Worm (Caenorhabditis elegans) whole organism, late embryonic: ENCODE results near the gene hacl-1.

Experiments used
- C08G9.2 ChIP-seq: sonication (generic microtip); optimal IDR thresholded peaks from 2 replicates; lab custom pipeline; 2016; ENCODE audit warnings: mild to moderate bottlenecking, missing genetic modification characterization, moderate library complexity, missing compliant biosample characterization
- F13H6.1 ChIP-seq: sonication (generic microtip); optimal IDR thresholded peaks from 2 replicates; lab custom pipeline; 2016; ENCODE audit warnings: missing genetic modification characterization, missing compliant biosample characterization
- K09A11.1 ChIP-seq: sonication (generic microtip); optimal IDR thresholded peaks from 2 replicates; lab custom pipeline; 2017; ENCODE audit warnings: antibody characterized with exemption, mild to moderate bottlenecking, missing genetic modification characterization, missing compliant biosample characterization; ENCODE audit not compliant: insufficient read depth
- T23F11.4 ChIP-seq: fragments of 200-800 bp; sonication (Bioruptor generic); optimal IDR thresholded peaks from 2 replicates; lab custom pipeline; 2018; ENCODE audit warnings: mild to moderate bottlenecking, missing genetic modification characterization, missing compliant biosample characterization
- Y22D7AL.16 ChIP-seq: sonication (generic microtip); optimal IDR thresholded peaks from 2 replicates; lab custom pipeline; 2016; ENCODE audit warnings: missing genetic modification characterization, missing compliant biosample characterization
- ahr-1 ChIP-seq: sonication (generic microtip); optimal IDR thresholded peaks from 2 replicates; lab custom pipeline; 2016; ENCODE audit warnings: missing genetic modification characterization, missing compliant biosample characterization
- ama-1 ChIP-seq: fragments of 150-350 bp; optimal IDR thresholded peaks from 2 replicates; lab custom pipeline; 2014
- ceh-18 ChIP-seq: sonication (generic microtip); optimal IDR thresholded peaks from 2 replicates; lab custom pipeline; 2016; ENCODE audit warnings: missing genetic modification characterization, missing compliant biosample characterization
- ceh-19 ChIP-seq: fragments of 200-800 bp; sonication (Bioruptor generic); optimal IDR thresholded peaks from 2 replicates; lab custom pipeline; 2018; ENCODE audit warnings: mild to moderate bottlenecking, missing genetic modification characterization, missing compliant biosample characterization
- ceh-34 ChIP-seq: sonication (generic microtip); optimal IDR thresholded peaks from 2 replicates; lab custom pipeline; 2016; ENCODE audit warnings: mild to moderate bottlenecking, missing genetic modification characterization, missing compliant biosample characterization
- ceh-45 ChIP-seq: fragments of 200-800 bp; sonication (Bioruptor generic); IDR thresholded peaks from 2 replicates; pipeline ENCODE4 v1.3.6; 2022; ENCODE audit warnings: missing genetic modification reagents, missing genetic modification characterization, missing compliant biosample characterization
- ceh-6 ChIP-seq: fragments of 200-800 bp; sonication (Bioruptor generic); optimal IDR thresholded peaks from 2 replicates; lab custom pipeline; 2018; ENCODE audit warnings: mild to moderate bottlenecking, missing genetic modification characterization, missing compliant biosample characterization
- ceh-9 ChIP-seq: sonication (generic microtip); optimal IDR thresholded peaks from 2 replicates; lab custom pipeline; 2016; ENCODE audit warnings: mild to moderate bottlenecking, missing genetic modification characterization, inconsistent platforms, missing compliant biosample characterization
- che-1 ChIP-seq: sonication (generic microtip); optimal IDR thresholded peaks from 2 replicates; lab custom pipeline; 2016; ENCODE audit warnings: mild to moderate bottlenecking, missing genetic modification characterization, missing compliant biosample characterization
- dmd-4 ChIP-seq: sonication (generic microtip); optimal IDR thresholded peaks from 2 replicates; lab custom pipeline; 2016; ENCODE audit warnings: borderline replicate concordance, missing genetic modification characterization, missing compliant biosample characterization
- dve-1 ChIP-seq: sonication (generic microtip); optimal IDR thresholded peaks from 2 replicates; lab custom pipeline; 2017; ENCODE audit warnings: antibody characterized with exemption, mild to moderate bottlenecking, missing genetic modification characterization, missing compliant biosample characterization
- elt-2 ChIP-seq: sonication (generic microtip); optimal IDR thresholded peaks from 2 replicates; lab custom pipeline; 2016; ENCODE audit warnings: missing genetic modification reagents, missing genetic modification characterization, missing compliant biosample characterization
- elt-4 ChIP-seq: sonication (generic microtip); optimal IDR thresholded peaks from 2 replicates; lab custom pipeline; 2016; ENCODE audit warnings: missing genetic modification characterization, missing compliant biosample characterization
- ets-4 ChIP-seq: sonication (generic microtip); optimal IDR thresholded peaks from 2 replicates; lab custom pipeline; 2016; ENCODE audit warnings: missing genetic modification characterization, missing compliant biosample characterization
- eyg-1 ChIP-seq: sonication (generic microtip); optimal IDR thresholded peaks from 2 replicates; lab custom pipeline; 2016; ENCODE audit warnings: missing genotype, missing genetic modification characterization, missing compliant biosample characterization
- fax-1 ChIP-seq: sonication (generic microtip); optimal IDR thresholded peaks from 2 replicates; lab custom pipeline; 2016; ENCODE audit warnings: missing genotype, missing genetic modification characterization, missing compliant biosample characterization
- fkh-10 ChIP-seq: fragments of 150-350 bp; optimal IDR thresholded peaks from 2 replicates; lab custom pipeline; 2014; ENCODE audit warnings: missing biosample characterization, missing genetic modification reagents, missing genetic modification characterization
- fkh-6 ChIP-seq: sonication (generic microtip); optimal IDR thresholded peaks from 2 replicates; lab custom pipeline; 2016; ENCODE audit warnings: missing genetic modification characterization, missing compliant biosample characterization
- gmeb-2 ChIP-seq: sonication (generic microtip); optimal IDR thresholded peaks from 2 replicates; lab custom pipeline; 2016; ENCODE audit warnings: missing genetic modification characterization, inconsistent platforms, missing compliant biosample characterization
- hlh-13 ChIP-seq: fragments of 200-800 bp; sonication (Bioruptor generic); optimal IDR thresholded peaks from 2 replicates; lab custom pipeline; 2018; ENCODE audit warnings: mild to moderate bottlenecking, missing genetic modification characterization, missing compliant biosample characterization
- hlh-6 ChIP-seq: sonication (generic microtip); optimal IDR thresholded peaks from 2 replicates; lab custom pipeline; 2016; ENCODE audit warnings: missing genotype, missing genetic modification characterization, missing compliant biosample characterization
- hlh-8 ChIP-seq: sonication (generic microtip); optimal IDR thresholded peaks from 2 replicates; lab custom pipeline; 2016; ENCODE audit warnings: missing genotype, missing genetic modification characterization, missing compliant biosample characterization
- lim-6 ChIP-seq: sonication (generic microtip); optimal IDR thresholded peaks from 2 replicates; lab custom pipeline; 2016; ENCODE audit warnings: missing genetic modification characterization, missing compliant biosample characterization
- lin-11 ChIP-seq: fragments of 200-800 bp; sonication (Bioruptor generic); optimal IDR thresholded peaks from 2 replicates; lab custom pipeline; 2018; ENCODE audit warnings: mild to moderate bottlenecking, missing genetic modification characterization, missing compliant biosample characterization
- mec-3 ChIP-seq: sonication (generic microtip); optimal IDR thresholded peaks from 2 replicates; lab custom pipeline; 2016; ENCODE audit warnings: borderline replicate concordance, missing genetic modification characterization, missing compliant biosample characterization
- nhr-11 ChIP-seq: fragments of 150-350 bp; optimal IDR thresholded peaks from 2 replicates; lab custom pipeline; 2014; ENCODE audit warnings: missing biosample characterization, missing genetic modification characterization
- nhr-232 ChIP-seq: sonication (generic microtip); optimal IDR thresholded peaks from 2 replicates; lab custom pipeline; 2016; ENCODE audit warnings: missing genetic modification characterization, missing compliant biosample characterization
- npax-4 ChIP-seq: sonication (generic microtip); optimal IDR thresholded peaks from 2 replicates; lab custom pipeline; 2016; ENCODE audit warnings: missing genetic modification characterization, missing compliant biosample characterization
- pat-9 ChIP-seq: fragments of 200-800 bp; sonication (Bioruptor generic); optimal IDR thresholded peaks from 2 replicates; lab custom pipeline; 2018; ENCODE audit warnings: mild to moderate bottlenecking, missing genetic modification characterization, moderate library complexity, missing compliant biosample characterization
- pha-2 ChIP-seq: sonication (generic microtip); optimal IDR thresholded peaks from 2 replicates; lab custom pipeline; 2017; ENCODE audit warnings: mild to moderate bottlenecking, missing genetic modification characterization, missing compliant biosample characterization
- pha-4 ChIP-seq: fragments of 150-350 bp; optimal IDR thresholded peaks from 2 replicates; lab custom pipeline; 2018; ENCODE audit warnings: missing biosample characterization, missing genetic modification reagents, missing genetic modification characterization
- pqm-1 ChIP-seq: sonication (generic microtip); optimal IDR thresholded peaks from 2 replicates; lab custom pipeline; 2016; ENCODE audit warnings: missing genetic modification characterization, missing compliant biosample characterization
- sdc-2 ChIP-seq: sonication (generic microtip); optimal IDR thresholded peaks from 2 replicates; lab custom pipeline; 2016; ENCODE audit warnings: missing genotype, missing genetic modification characterization, missing compliant biosample characterization
- sox-2 ChIP-seq: fragments of 200-800 bp; sonication (Bioruptor generic); IDR thresholded peaks from 2 replicates; pipeline ENCODE4 v1.3.6; 2022; ENCODE audit warnings: missing genetic modification reagents, missing genetic modification characterization, missing compliant biosample characterization
- sox-4 ChIP-seq: sonication (generic microtip); optimal IDR thresholded peaks from 2 replicates; lab custom pipeline; 2017; ENCODE audit warnings: mild to moderate bottlenecking, missing genetic modification characterization, inconsistent platforms, missing compliant biosample characterization
- syd-9 ChIP-seq: sonication (generic microtip); optimal IDR thresholded peaks from 2 replicates; lab custom pipeline; 2016; ENCODE audit warnings: mild to moderate bottlenecking, missing genetic modification characterization, moderate library complexity, missing compliant biosample characterization
- tbx-2 ChIP-seq: sonication (generic microtip); optimal IDR thresholded peaks from 2 replicates; lab custom pipeline; 2016; ENCODE audit warnings: missing genetic modification characterization, missing compliant biosample characterization
- tbx-7 ChIP-seq: sonication (generic microtip); optimal IDR thresholded peaks from 2 replicates; lab custom pipeline; 2016; ENCODE audit warnings: missing genotype, missing genetic modification characterization, missing compliant biosample characterization
- ttx-3 ChIP-seq: sonication (generic microtip); optimal IDR thresholded peaks from 2 replicates; lab custom pipeline; 2016; ENCODE audit warnings: missing genetic modification reagents, missing genetic modification characterization, missing compliant biosample characterization
- unc-3 ChIP-seq, 2 experiments: fragments of 200-800 bp in 1 of 2; sonication (Bioruptor generic) in 1 of 2; sonication (generic microtip) in 1 of 2; conservative IDR thresholded peaks in 1 of 2; optimal IDR thresholded peaks in 1 of 2; 2 replicates each; pipeline versions ENCODE4 v1.3.6 to Lab custom; 2016 to 2022; ENCODE audit warnings: missing compliant biosample characterization in 2 of 2, missing genetic modification characterization in 2 of 2, missing genetic modification reagents in 1 of 2
- unc-55 ChIP-seq: sonication (generic microtip); optimal IDR thresholded peaks from 2 replicates; lab custom pipeline; 2017; ENCODE audit warnings: missing biosample characterization, missing genetic modification reagents, missing genetic modification characterization
- unc-86 ChIP-seq: sonication (generic microtip); optimal IDR thresholded peaks from 2 replicates; lab custom pipeline; 2016; ENCODE audit warnings: missing genetic modification characterization, missing compliant biosample characterization

The hacl-1 gene

ce11 chrII:11486698-11487234 lies 6.0 kb downstream of the hacl-1 start, which contains the start of gene ttr-18:
TSS of gene ttr-18 (minus strand) at chrII:11486748.
- TF ChIP-seq elt-4: no peak
- TF ChIP-seq lin-11 (tag; lab: Kevin White, UChicago): no peak
- no peak for TF ChIP-seq fkh-6 (tag; lab: Kevin White, UChicago)
- TF ChIP-seq ets-4: no peak
- no peak for TF ChIP-seq pat-9 (tag; lab: Kevin White, UChicago)
- no peak for TF ChIP-seq ahr-1 (tag; lab: Kevin White, UChicago)
- no peak for TF ChIP-seq tbx-2
- no peak for TF ChIP-seq F13H6.1 (tag; lab: Kevin White, UChicago)

ce11 chrII:11485200-11485599 lies 7.6 kb downstream of the hacl-1 start, which contains the start of gene twk-5:
TSS of gene twk-5 (minus strand) at chrII:11485300.
- TF ChIP-seq tbx-2: no peak
- no peak for TF ChIP-seq nhr-11
- TF ChIP-seq sox-2 (GFP tag; lab: Robert Waterston, UW): no peak
- no peak for TF ChIP-seq ceh-9 (tag; lab: Kevin White, UChicago)
- no peak for TF ChIP-seq fkh-10 (GFP tag; lab: Kevin White, UChicago)
- TF ChIP-seq elt-2 (tag; lab: Kevin White, UChicago): no peak
- TF ChIP-seq hlh-13 (GFP tag; lab: Kevin White, UChicago): no peak
- TF ChIP-seq pat-9 (tag; lab: Kevin White, UChicago): no peak
- TF ChIP-seq hlh-6 (tag; lab: Kevin White, UChicago): no peak
- TF ChIP-seq nhr-232 (tag; lab: Kevin White, UChicago): no peak
- no peak for TF ChIP-seq gmeb-2 (tag; lab: Kevin White, UChicago)
- no peak for TF ChIP-seq unc-3 (GFP tag; conservative IDR thresholded peaks at IDR 0.05; lab: Robert Waterston, UW)
- no peak for TF ChIP-seq unc-3 (tag; optimal IDR thresholded peaks at IDR 0.05; lab: Kevin White, UChicago)
- TF ChIP-seq pqm-1 (tag; lab: Kevin White, UChicago): no peak
- no peak for TF ChIP-seq dve-1 (tag; lab: Kevin White, UChicago)
- TF ChIP-seq che-1: no peak
- no peak for TF ChIP-seq ceh-18 (tag; lab: Kevin White, UChicago)
- no peak for TF ChIP-seq npax-4 (tag; lab: Kevin White, UChicago)
- TF ChIP-seq unc-55 (GFP tag; lab: Kevin White, UChicago): no peak
- TF ChIP-seq mec-3 (tag; lab: Kevin White, UChicago): no peak
- no peak for TF ChIP-seq F13H6.1 (tag; lab: Kevin White, UChicago)
- TF ChIP-seq, all 69 proteins: peak for 0

- TF ChIP-seq fkh-10 (GFP tag; lab: Kevin White, UChicago) (no peak), ceh-18 (tag; lab: Kevin White, UChicago) (peak; percentile 91), ceh-19 (GFP tag; lab: Kevin White, UChicago) (peak; percentile 96), ceh-45 (GFP tag; lab: Robert Waterston, UW) (peak; percentile 95), T23F11.4 (GFP tag; lab: Kevin White, UChicago) (peak; percentile 94), ceh-6 (GFP tag; lab: Kevin White, UChicago) (peak; percentile 96), ttx-3 (tag; lab: Kevin White, UChicago) (peak; percentile 96), sox-4 (peak; percentile 97), elt-4 (peak; percentile 53), dmd-4 (peak; percentile 90), fkh-6 (tag; lab: Kevin White, UChicago) (peak; percentile 96), ama-1 (lab: Kevin White, UChicago) (no peak), pha-4 (tag; lab: Kevin White, UChicago) (no peak), ceh-9 (tag; lab: Kevin White, UChicago) (peak; percentile 95), hlh-8 (tag; lab: Kevin White, UChicago) (peak; percentile 88), K09A11.1 (peak; percentile 84), lim-6 (tag; lab: Kevin White, UChicago) (peak; percentile 76), unc-86 (tag; lab: Kevin White, UChicago) (peak; percentile 93), sdc-2 (tag; lab: Kevin White, UChicago) (peak; percentile 86), sox-2 (GFP tag; lab: Robert Waterston, UW) (peak; percentile 87), tbx-7 (peak; percentile 35), C08G9.2 (tag; lab: Kevin White, UChicago) (peak; percentile 85), Y22D7AL.16 (tag; lab: Kevin White, UChicago) (peak; percentile 98), ets-4 (peak; percentile 56), ceh-34 (tag; lab: Kevin White, UChicago) (peak; percentile 96), syd-9 (peak; percentile 97), fax-1 (tag; lab: Kevin White, UChicago) (peak; percentile 93), eyg-1 (tag; lab: Kevin White, UChicago) (peak; percentile 95), pha-2 (peak; percentile 94), gmeb-2 (tag; lab: Kevin White, UChicago) (peak; percentile 97)
These were observed 8.2 kb downstream of the hacl-1 start for ce11 chrII:11484600-11484999.
